Worm (Caenorhabditis elegans) whole organism, L1 larva: Measurements from ENCODE around the gene F35D2.6.

Experiments
- C16A3.4 ChIP-seq: fragments of 150-350 bp; optimal IDR thresholded peaks from 2 replicates; lab custom pipeline; 2014; ENCODE audit warnings: missing biosample characterization, missing genetic modification characterization
- F16B12.6 ChIP-seq: fragments of 150-350 bp; optimal IDR thresholded peaks from 2 replicates; lab custom pipeline; 2014; ENCODE audit warnings: missing biosample characterization, missing genetic modification characterization
- Y116A8C.19 ChIP-seq: sonication (generic microtip); optimal IDR thresholded peaks from 2 replicates; lab custom pipeline; 2016; ENCODE audit warnings: missing compliant biosample characterization, missing genetic modification characterization, borderline replicate concordance
- aha-1 ChIP-seq: fragments of 150-350 bp; optimal IDR thresholded peaks from 2 replicates; lab custom pipeline; 2014; ENCODE audit warnings: missing biosample characterization, missing genetic modification characterization
- aly-2 ChIP-seq: fragments of 150-350 bp; optimal IDR thresholded peaks from 2 replicates; lab custom pipeline; 2014; ENCODE audit warnings: missing biosample characterization, missing genetic modification characterization
- blmp-1 ChIP-seq: fragments of 150-350 bp; optimal IDR thresholded peaks from 2 replicates; lab custom pipeline; 2014; ENCODE audit warnings: missing biosample characterization, missing genetic modification characterization
- ceh-90 ChIP-seq: sonication (generic microtip); optimal IDR thresholded peaks from 2 replicates; lab custom pipeline; 2016; ENCODE audit warnings: missing genetic modification characterization, missing compliant biosample characterization
- dpl-1 ChIP-seq, 3 experiments: fragments of 150-350 bp in 2 of 3; sonication (generic microtip) in 1 of 3; optimal IDR thresholded peaks; 2 replicates each; lab custom pipeline; 2014 to 2017; ENCODE audit warnings: missing biosample characterization in 3 of 3, missing genetic modification characterization in 3 of 3, missing genetic modification reagents in 3 of 3
- dsc-1 ChIP-seq: sonication (generic microtip); optimal IDR thresholded peaks from 2 replicates; lab custom pipeline; 2016; ENCODE audit warnings: mild to moderate bottlenecking, missing genetic modification characterization, missing compliant biosample characterization
- efl-1 ChIP-seq, 4 experiments: fragments of 150-350 bp; optimal IDR thresholded peaks in 3 of 4; peaks in 1 of 4; 1 replicate in 1 of 4; 2 replicates in 3 of 4; lab custom pipeline; 2014; ENCODE audit warnings: missing biosample characterization in 2 of 4, missing genetic modification characterization in 2 of 4, missing genetic modification reagents in 2 of 4
- egl-27 ChIP-seq, 2 experiments: fragments of 150-350 bp in 1 of 2; sonication (generic microtip); optimal IDR thresholded peaks; 3 replicates each; lab custom pipeline; 2017 to 2018; ENCODE audit warnings: missing biosample characterization in 2 of 2, missing genetic modification characterization in 2 of 2, missing genetic modification reagents in 2 of 2
- elt-2 ChIP-seq: sonication (generic microtip); optimal IDR thresholded peaks from 2 replicates; lab custom pipeline; 2016; ENCODE audit warnings: missing genetic modification characterization, mild to moderate bottlenecking, inconsistent platforms, missing compliant biosample characterization, missing genetic modification reagents
- elt-3 ChIP-seq, 6 experiments: fragments of 150-350 bp in 1 of 6; sonication (generic microtip); optimal IDR thresholded peaks; 2 replicates each; lab custom pipeline; 2017 to 2018; ENCODE audit warnings: missing biosample characterization in 6 of 6, missing genetic modification characterization in 6 of 6, inconsistent platforms in 1 of 6
- fkh-10 ChIP-seq: sonication (generic microtip); optimal IDR thresholded peaks from 2 replicates; lab custom pipeline; 2017; ENCODE audit warnings: missing biosample characterization, missing genetic modification reagents, missing genetic modification characterization
- fkh-8 ChIP-seq: sonication (generic microtip); optimal IDR thresholded peaks from 2 replicates; lab custom pipeline; 2016; ENCODE audit warnings: mild to moderate bottlenecking, missing genetic modification characterization, missing compliant biosample characterization
- hlh-4 ChIP-seq: sonication (generic microtip); optimal IDR thresholded peaks from 2 replicates; lab custom pipeline; 2016; ENCODE audit warnings: mild to moderate bottlenecking, missing genetic modification characterization, missing compliant biosample characterization
- hpl-2 ChIP-seq: fragments of 150-350 bp; optimal IDR thresholded peaks from 2 replicates; lab custom pipeline; 2014; ENCODE audit warnings: missing biosample characterization, missing genetic modification reagents, missing genetic modification characterization
- jun-1 ChIP-seq: fragments of 150-350 bp; optimal IDR thresholded peaks from 2 replicates; lab custom pipeline; 2014; ENCODE audit warnings: missing biosample characterization, missing genetic modification reagents, missing genetic modification characterization
- lin-14 ChIP-seq: fragments of 200-800 bp; sonication (Bioruptor generic); optimal IDR thresholded peaks from 2 replicates; lab custom pipeline; 2018; ENCODE audit warnings: mild to moderate bottlenecking, missing genetic modification characterization, moderate library complexity, missing compliant biosample characterization
- lin-35 ChIP-seq, 2 experiments: fragments of 150-350 bp; optimal IDR thresholded peaks; 2 replicates each; lab custom pipeline; 2014; ENCODE audit warnings: missing biosample characterization in 2 of 2, missing genetic modification characterization in 2 of 2, missing genetic modification reagents in 2 of 2
- lir-3 ChIP-seq: sonication (generic microtip); optimal IDR thresholded peaks from 2 replicates; lab custom pipeline; 2016; ENCODE audit warnings: mild to moderate bottlenecking, missing genetic modification characterization, moderate library complexity, missing compliant biosample characterization; ENCODE audit not compliant: poor library complexity
- mdl-1 ChIP-seq, 2 experiments: fragments of 150-350 bp; optimal IDR thresholded peaks; 2 replicates each; lab custom pipeline; 2014 to 2017; ENCODE audit warnings: missing biosample characterization in 2 of 2, missing genetic modification characterization in 2 of 2, inconsistent platforms in 1 of 2
- mef-2 ChIP-seq: fragments of 150-350 bp; optimal IDR thresholded peaks from 2 replicates; lab custom pipeline; 2014; ENCODE audit warnings: missing biosample characterization, missing genetic modification characterization
- mep-1 ChIP-seq: fragments of 150-350 bp; optimal IDR thresholded peaks from 2 replicates; lab custom pipeline; 2014; ENCODE audit warnings: missing biosample characterization, missing genetic modification characterization
- nhr-19 ChIP-seq: fragments of 200-800 bp; sonication (Bioruptor generic); conservative IDR thresholded peaks from 2 replicates; pipeline ENCODE4 v1.3.6; 2022; ENCODE audit warnings: missing genetic modification characterization, missing compliant biosample characterization
- nhr-20 ChIP-seq: sonication (generic microtip); optimal IDR thresholded peaks from 2 replicates; lab custom pipeline; 2016; ENCODE audit warnings: mild to moderate bottlenecking, missing genetic modification characterization, missing compliant biosample characterization
- nhr-237 ChIP-seq: fragments of 150-350 bp; optimal IDR thresholded peaks from 2 replicates; lab custom pipeline; 2014; ENCODE audit warnings: missing biosample characterization, missing genetic modification characterization
- nhr-28 ChIP-seq: fragments of 150-350 bp; optimal IDR thresholded peaks from 2 replicates; lab custom pipeline; 2014; ENCODE audit warnings: missing biosample characterization, missing genetic modification characterization
- nhr-71 ChIP-seq: sonication (generic microtip); optimal IDR thresholded peaks from 2 replicates; lab custom pipeline; 2016; ENCODE audit warnings: mild to moderate bottlenecking, missing genetic modification characterization, moderate library complexity, missing compliant biosample characterization
- nhr-85 ChIP-seq: sonication (generic microtip); peaks from one replicate; lab custom pipeline; 2016; ENCODE audit warnings: missing genetic modification characterization, inconsistent platforms, missing compliant biosample characterization
- nhr-90 ChIP-seq: sonication (generic microtip); optimal IDR thresholded peaks from 2 replicates; lab custom pipeline; 2016; ENCODE audit warnings: mild to moderate bottlenecking, missing genetic modification characterization, missing compliant biosample characterization; ENCODE audit not compliant: poor library complexity
- pax-3 ChIP-seq: fragments of 200-800 bp; sonication (Bioruptor generic); optimal IDR thresholded peaks from 2 replicates; lab custom pipeline; 2018; ENCODE audit warnings: mild to moderate bottlenecking, missing genetic modification characterization, moderate library complexity, missing compliant biosample characterization
- pqm-1 ChIP-seq: sonication (generic microtip); optimal IDR thresholded peaks from 3 replicates; lab custom pipeline; 2017; ENCODE audit warnings: missing biosample characterization, missing genetic modification characterization
- rnt-1 ChIP-seq: sonication (generic microtip); optimal IDR thresholded peaks from 2 replicates; lab custom pipeline; 2016; ENCODE audit warnings: mild to moderate bottlenecking, missing genetic modification characterization, moderate library complexity, missing compliant biosample characterization
- skn-1 ChIP-seq: fragments of 150-350 bp; optimal IDR thresholded peaks from 2 replicates; lab custom pipeline; 2014; ENCODE audit warnings: missing biosample characterization, missing genetic modification characterization
- snu-23 ChIP-seq: sonication (generic microtip); optimal IDR thresholded peaks from 2 replicates; lab custom pipeline; 2016; ENCODE audit warnings: missing genetic modification characterization, missing compliant biosample characterization
- sptf-1 ChIP-seq: fragments of 150-350 bp; optimal IDR thresholded peaks from 2 replicates; lab custom pipeline; 2014; ENCODE audit warnings: missing biosample characterization, missing genetic modification characterization
- swsn-7 ChIP-seq: sonication (generic microtip); optimal IDR thresholded peaks from 2 replicates; lab custom pipeline; 2016; ENCODE audit warnings: missing genetic modification characterization, missing compliant biosample characterization
- xbp-1 ChIP-seq: sonication (generic microtip); optimal IDR thresholded peaks from 2 replicates; lab custom pipeline; 2016; ENCODE audit warnings: missing genetic modification characterization, missing compliant biosample characterization
- zag-1 ChIP-seq: fragments of 150-350 bp; optimal IDR thresholded peaks from 2 replicates; lab custom pipeline; 2014; ENCODE audit warnings: missing biosample characterization, missing genetic modification characterization
- zip-4 ChIP-seq: fragments of 200-800 bp; sonication (Bioruptor generic); optimal IDR thresholded peaks from 2 replicates; lab custom pipeline; 2018; ENCODE audit warnings: mild to moderate bottlenecking, missing genetic modification characterization, moderate library complexity, missing compliant biosample characterization
- ztf-11 ChIP-seq, 2 experiments: sonication (generic microtip); optimal IDR thresholded peaks; 2 replicates each; lab custom pipeline; 2016 to 2017; ENCODE audit warnings: missing genetic modification characterization in 2 of 2, missing biosample characterization in 1 of 2, missing compliant biosample characterization in 1 of 2
- ztf-4 ChIP-seq: fragments of 150-350 bp; optimal IDR thresholded peaks from 2 replicates; lab custom pipeline; 2014; ENCODE audit warnings: missing biosample characterization, missing genetic modification characterization

F35D2.6 gene

DNA sequence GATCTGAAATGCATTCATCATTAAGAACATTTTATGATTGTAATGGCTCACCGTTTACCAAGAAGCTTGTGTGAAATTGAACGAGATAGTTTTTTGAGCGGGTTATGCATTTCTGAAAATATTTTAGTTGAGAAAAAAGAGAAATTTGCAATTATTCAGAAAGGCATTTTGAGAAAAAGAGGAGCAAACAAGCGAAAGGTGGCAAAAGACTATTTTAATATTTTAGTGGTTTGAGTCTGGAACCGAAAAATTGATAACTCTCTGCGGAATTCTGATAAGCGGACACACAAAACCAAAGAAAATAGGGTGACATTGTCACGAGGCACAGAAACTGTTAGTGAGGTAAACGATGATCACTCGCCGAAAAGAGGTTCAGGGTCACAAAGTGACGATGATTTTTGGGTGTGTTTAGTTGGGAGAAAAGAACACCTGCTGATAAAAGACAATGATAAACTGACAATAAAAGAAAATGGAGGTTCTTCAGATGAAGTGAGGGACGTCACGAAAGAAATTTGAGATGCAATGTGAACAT, 22.7 kb upstream of the F35D2.6 start:
- peak in 1 of 2 experiments; percentile 39 for TF ChIP-seq mdl-1 (tag; optimal IDR thresholded peaks at IDR 0.05; lab: Kevin White, UChicago)
- no peak for TF ChIP-seq F16B12.6 (tag; lab: Kevin White, UChicago)
- TF ChIP-seq lin-35 (GFP tag; optimal IDR thresholded peaks at IDR 0.05; lab: Kevin White, UChicago) = peak in 1 of 2 experiments; percentile 64
- TF ChIP-seq hpl-2 (GFP tag; lab: Kevin White, UChicago) = no peak
- no peak for TF ChIP-seq Y116A8C.19 (tag; lab: Kevin White, UChicago)
- TF ChIP-seq nhr-237 (tag; lab: Kevin White, UChicago) = no peak
- no peak for TF ChIP-seq nhr-28 (tag; lab: Kevin White, UChicago)
- TF ChIP-seq elt-2 (tag; lab: Kevin White, UChicago) = peak; percentile 94
- TF ChIP-seq pax-3 (tag; lab: Kevin White, UChicago) = no peak
- TF ChIP-seq skn-1 = peak; percentile 2
- TF ChIP-seq aha-1 (tag; lab: Kevin White, UChicago) = no peak
- TF ChIP-seq mep-1 (tag; lab: Kevin White, UChicago) = peak; percentile 0
- peak; percentile 33 for TF ChIP-seq snu-23 (GFP tag; lab: Kevin White, UChicago)
- peak; percentile 37 for TF ChIP-seq nhr-90 (tag; lab: Kevin White, UChicago)
- no peak for TF ChIP-seq swsn-7 (tag; lab: Kevin White, UChicago)
- peak; percentile 70 for TF ChIP-seq lin-14 (GFP tag; lab: Kevin White, UChicago)
- TF ChIP-seq nhr-85 = peak; percentile 53
- peak; percentile 36 for TF ChIP-seq blmp-1 (tag; lab: Kevin White, UChicago)
- TF ChIP-seq elt-3 (tag; optimal IDR thresholded peaks at IDR 0.05; lab: Kevin White, UChicago) = peak in 1 of 6 experiments; percentile 32
- peak; percentile 27; the same call in 1 of the 2 replicates for TF ChIP-seq nhr-19 (GFP tag; lab: Robert Waterston, UW)
- no peak for TF ChIP-seq hlh-4 (tag; lab: Kevin White, UChicago)
- TF ChIP-seq pqm-1 = peak; percentile 32
- TF ChIP-seq nhr-20 (tag; lab: Kevin White, UChicago) = peak; percentile 58
- peak; percentile 45 for TF ChIP-seq nhr-71 (tag; lab: Kevin White, UChicago)
- TF ChIP-seq ztf-4 (tag; lab: Kevin White, UChicago) = no peak
- TF ChIP-seq, all 84 proteins: peak for 15

DNA sequence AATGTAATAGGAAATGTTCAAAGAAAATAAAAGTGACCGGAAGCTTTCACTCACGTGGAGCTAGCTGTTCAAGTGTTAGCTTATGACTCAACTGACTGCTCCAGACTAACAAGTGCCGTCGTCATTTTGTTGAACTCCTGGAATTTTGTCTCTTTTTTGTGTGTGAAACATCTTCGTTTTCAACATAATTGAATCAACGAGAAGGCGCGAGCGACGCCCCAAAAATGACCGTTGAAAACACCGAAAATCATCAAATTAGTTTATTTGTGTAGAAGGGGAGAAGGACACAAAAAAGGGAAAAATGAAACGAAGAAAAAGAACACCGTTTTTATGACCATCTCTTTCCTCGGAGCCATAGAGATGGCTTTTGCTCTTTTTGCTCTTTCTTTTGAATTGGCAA, 22.1 kb upstream of the F35D2.6 start, which contains the start of gene ZK1290.14:
Gene ZK1290.14 (minus strand): TSS at position 139 of the 400 bp plus-strand sequence.
- TF ChIP-seq lin-14 (GFP tag; lab: Kevin White, UChicago) = peak; percentile 0
- TF ChIP-seq efl-1 (optimal IDR thresholded peaks at IDR 0.05; lab: Kevin White, UChicago) = no peak
- no peak for TF ChIP-seq efl-1 (GFP tag; optimal IDR thresholded peaks at IDR 0.05 in 1 of 2; lab: Kevin White, UChicago)
- no peak for TF ChIP-seq fkh-8 (tag; lab: Kevin White, UChicago)

DNA sequence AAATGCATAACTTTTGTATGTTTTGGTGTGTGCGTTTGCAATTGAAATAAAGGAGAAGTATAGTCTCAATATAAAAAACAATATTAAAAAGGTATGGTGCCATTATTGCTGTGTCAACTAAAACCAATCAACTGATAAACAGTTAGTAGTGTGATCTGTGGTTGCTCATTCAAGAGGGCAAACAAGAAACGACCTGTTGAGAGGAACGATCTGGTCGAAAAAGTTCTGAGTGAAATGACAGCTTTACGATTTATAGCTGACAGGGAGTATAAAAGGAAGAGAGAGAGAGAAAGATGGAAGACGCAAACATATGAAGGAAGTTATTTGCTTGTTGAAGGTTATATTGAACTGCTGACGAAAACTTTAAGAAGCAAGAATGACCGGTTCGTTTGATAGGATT, 19.5 kb upstream of the F35D2.6 start:
- TF ChIP-seq hpl-2 (GFP tag; lab: Kevin White, UChicago) = no peak
- TF ChIP-seq lin-14 (GFP tag; lab: Kevin White, UChicago) = peak; percentile 10

DNA sequence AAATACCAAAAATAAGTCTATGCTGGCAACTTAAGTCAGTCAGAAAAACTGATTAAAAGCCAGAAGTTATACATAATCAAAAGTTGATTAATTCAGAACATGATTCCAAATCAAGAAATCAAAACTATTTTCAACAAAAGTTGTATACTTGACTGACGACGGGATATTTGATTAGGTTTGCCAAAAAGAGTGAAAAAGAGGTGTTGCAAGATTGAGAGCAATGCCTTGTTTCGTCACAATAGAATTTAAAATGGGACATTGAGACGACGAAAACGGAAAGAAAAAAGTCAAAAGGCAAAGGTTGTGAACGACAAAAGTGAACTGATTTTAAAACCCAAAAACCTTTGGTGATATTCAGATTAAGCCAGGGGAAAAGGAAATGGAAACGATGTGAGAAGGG, 18.6 kb upstream of the F35D2.6 start:
- TF ChIP-seq zag-1 (tag; lab: Kevin White, UChicago) (no peak), fkh-10 (GFP tag; lab: Kevin White, UChicago) (peak; percentile 88), lin-14 (GFP tag; lab: Kevin White, UChicago) (peak; percentile 43)

DNA sequence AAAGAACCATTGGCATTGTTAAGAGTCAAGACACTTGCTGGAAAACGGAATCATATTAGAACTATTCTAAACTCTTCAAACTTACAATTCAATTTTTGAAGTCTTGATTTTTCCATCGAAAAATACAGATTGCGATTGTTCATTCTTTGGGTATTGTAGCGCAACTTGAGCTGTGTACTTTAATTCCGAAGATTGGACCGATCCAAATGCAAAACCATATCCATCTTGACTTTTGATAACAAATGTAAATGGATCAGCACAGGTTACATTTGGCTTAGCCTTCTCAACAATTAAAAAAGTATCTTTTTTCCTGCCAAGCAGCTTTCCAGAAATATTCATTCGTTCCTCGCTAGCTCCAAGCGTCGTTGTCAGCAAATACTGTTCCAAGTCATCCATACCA, 16.7 kb upstream of the F35D2.6 start:
- TF ChIP-seq mdl-1 (tag; optimal IDR thresholded peaks at IDR 0.05; lab: Kevin White, UChicago) = no peak
- TF ChIP-seq lin-14 (GFP tag; lab: Kevin White, UChicago) = no peak
- no peak for TF ChIP-seq C16A3.4 (tag; lab: Kevin White, UChicago)
- TF ChIP-seq nhr-19 (GFP tag; lab: Robert Waterston, UW) = no peak
- no peak for TF ChIP-seq ceh-90
- no peak for TF ChIP-seq lir-3 (tag; lab: Kevin White, UChicago)
- TF ChIP-seq mef-2 (tag; lab: Kevin White, UChicago) = no peak
- TF ChIP-seq dsc-1 (tag; lab: Kevin White, UChicago) = no peak
- no peak for TF ChIP-seq rnt-1
- TF ChIP-seq ztf-11 (tag; optimal IDR thresholded peaks at IDR 0.05; lab: Kevin White, UChicago) = no peak
- TF ChIP-seq jun-1 (tag; lab: Kevin White, UChicago) = no peak
- no peak for TF ChIP-seq snu-23 (GFP tag; lab: Kevin White, UChicago)
- no peak for TF ChIP-seq hlh-4 (tag; lab: Kevin White, UChicago)
- no peak for TF ChIP-seq xbp-1
- no peak for TF ChIP-seq sptf-1 (tag; lab: Kevin White, UChicago)
- TF ChIP-seq dpl-1 (GFP tag; optimal IDR thresholded peaks at IDR 0.05; lab: Kevin White, UChicago) = no peak
- TF ChIP-seq egl-27 (tag; optimal IDR thresholded peaks at IDR 0.05; lab: Kevin White, UChicago) = no peak
- TF ChIP-seq aly-2 = no peak
- TF ChIP-seq zip-4 (GFP tag; lab: Kevin White, UChicago) = no peak
